Fruit fly (Drosophila melanogaster) whole organism, embryonic: ENCODE data around the gene CG7328.
A peak's percentile ranks its signal among the peaks of the same experiment; 100 is the strongest.

Experiments
- CG10209 ChIP-seq: fragments of 200-800 bp; sonication (Bioruptor generic); optimal IDR thresholded peaks from 3 replicates; lab custom pipeline; 2017; ENCODE audit warnings: missing biosample characterization, mild to moderate bottlenecking, missing genetic modification characterization, missing genetic modification reagents
- CG10267 ChIP-seq: fragments of 200-800 bp; sonication (Bioruptor generic); optimal IDR thresholded peaks from 2 replicates; lab custom pipeline; 2018; ENCODE audit warnings: missing biosample characterization, mild to moderate bottlenecking, missing genetic modification characterization, moderate library complexity
- CG10979 ChIP-seq: fragments of 200-800 bp; sonication (Bioruptor generic); optimal IDR thresholded peaks from 2 replicates; lab custom pipeline; 2018; ENCODE audit warnings: missing biosample characterization, mild to moderate bottlenecking, missing genetic modification characterization, moderate library complexity
- CG11093 ChIP-seq: fragments of 200-800 bp; sonication (Bioruptor generic); IDR thresholded peaks from 3 replicates; pipeline ENCODE4 v1.3.6; 2022; ENCODE audit warnings: missing biosample characterization, missing genetic modification characterization
- CG12769 ChIP-seq: fragments of 200-800 bp; sonication (Bioruptor generic); optimal IDR thresholded peaks from 2 replicates; lab custom pipeline; 2019; ENCODE audit warnings: missing biosample characterization, mild to moderate bottlenecking, missing genetic modification characterization, moderate library complexity
- CG13296 ChIP-seq: fragments of 200-800 bp; sonication (Bioruptor generic); optimal IDR thresholded peaks from 3 replicates; lab custom pipeline; 2018; ENCODE audit warnings: missing biosample characterization, mild to moderate bottlenecking, missing genetic modification characterization
- CG17359 ChIP-seq: fragments of 200-800 bp; sonication (Bioruptor generic); optimal IDR thresholded peaks from 3 replicates; lab custom pipeline; 2018; ENCODE audit warnings: missing biosample characterization, mild to moderate bottlenecking, missing genetic modification characterization, moderate library complexity
- CG17912 ChIP-seq: fragments of 200-800 bp; sonication (Bioruptor generic); optimal IDR thresholded peaks from 2 replicates; lab custom pipeline; 2018; ENCODE audit warnings: missing biosample characterization, mild to moderate bottlenecking, missing genetic modification characterization
- CG18262 ChIP-seq: fragments of 200-800 bp; optimal IDR thresholded peaks from 3 replicates; lab custom pipeline; 2019; ENCODE audit warnings: missing biosample characterization, mild to moderate bottlenecking, missing genetic modification characterization, moderate library complexity
- CG2116 ChIP-seq: fragments of 200-800 bp; sonication (Bioruptor generic); optimal IDR thresholded peaks from 3 replicates; lab custom pipeline; 2018; ENCODE audit warnings: missing biosample characterization, mild to moderate bottlenecking, missing genetic modification characterization
- CG2678 ChIP-seq: fragments of 200-800 bp; sonication (Bioruptor generic); optimal IDR thresholded peaks from 3 replicates; lab custom pipeline; 2019; ENCODE audit warnings: missing biosample characterization, mild to moderate bottlenecking, missing genetic modification characterization, moderate library complexity
- CG4424 ChIP-seq: fragments of 200-800 bp; sonication (Bioruptor generic); optimal IDR thresholded peaks from 3 replicates; lab custom pipeline; 2016; ENCODE audit warnings: missing biosample characterization, missing genetic modification characterization
- CG4617 ChIP-seq: fragments of 200-800 bp; sonication (Bioruptor generic); optimal IDR thresholded peaks from 3 replicates; lab custom pipeline; 2016; ENCODE audit warnings: missing biosample characterization, missing genetic modification characterization, borderline replicate concordance
- CG4820 ChIP-seq: fragments of 200-800 bp; sonication (Bioruptor generic); optimal IDR thresholded peaks from 3 replicates; lab custom pipeline; 2016; ENCODE audit warnings: missing biosample characterization, missing genetic modification characterization
- CG6689 ChIP-seq: fragments of 200-800 bp; sonication (Bioruptor generic); IDR thresholded peaks from 2 replicates; pipeline ENCODE4 v1.3.6; 2022; ENCODE audit warnings: missing biosample characterization, missing genetic modification characterization
- CG7556 ChIP-seq: fragments of 200-800 bp; sonication (Bioruptor generic); optimal IDR thresholded peaks from 2 replicates; lab custom pipeline; 2017; ENCODE audit warnings: missing biosample characterization, mild to moderate bottlenecking, missing genetic modification characterization
- CG7928 ChIP-seq: fragments of 200-800 bp; sonication (Bioruptor generic); optimal IDR thresholded peaks from 2 replicates; lab custom pipeline; 2017; ENCODE audit warnings: missing biosample characterization, mild to moderate bottlenecking, missing genetic modification characterization
- CG7963 ChIP-seq: fragments of 200-800 bp; sonication (Bioruptor generic); IDR thresholded peaks from 3 replicates; pipeline ENCODE4 v1.3.6; 2022; ENCODE audit warnings: missing biosample characterization, missing genetic modification characterization; ENCODE audit not compliant: partially characterized antibody
- CG8281 ChIP-seq: fragments of 200-800 bp; sonication (Bioruptor generic); optimal IDR thresholded peaks from 2 replicates; lab custom pipeline; 2018; ENCODE audit warnings: missing biosample characterization, mild to moderate bottlenecking, missing genetic modification characterization, moderate library complexity
- CG9727 ChIP-seq: fragments of 200-800 bp; sonication (Bioruptor generic); optimal IDR thresholded peaks from 3 replicates; lab custom pipeline; 2017; ENCODE audit warnings: missing biosample characterization, mild to moderate bottlenecking, missing genetic modification characterization
- CG9817 ChIP-seq: fragments of 200-800 bp; sonication (Bioruptor generic); optimal IDR thresholded peaks from 2 replicates; lab custom pipeline; 2018; ENCODE audit warnings: missing biosample characterization, mild to moderate bottlenecking, missing genetic modification characterization, moderate library complexity
- E2f2 ChIP-seq: fragments of 200-800 bp; sonication (Bioruptor generic); IDR thresholded peaks from 2 replicates; pipeline ENCODE4 v1.3.6; 2022; ENCODE audit warnings: missing biosample characterization, missing genetic modification characterization
- ERR ChIP-seq: fragments of 200-800 bp; sonication (Bioruptor generic); optimal IDR thresholded peaks from 2 replicates; lab custom pipeline; 2016; ENCODE audit warnings: missing biosample characterization, missing genetic modification characterization
- H2.0 ChIP-seq: fragments of 200-800 bp; sonication (Bioruptor generic); IDR thresholded peaks from 2 replicates; pipeline ENCODE4 v1.3.6; 2022; ENCODE audit warnings: missing biosample characterization, missing genetic modification characterization
- HLHmδ ChIP-seq: fragments of 200-800 bp; sonication (Bioruptor generic); optimal IDR thresholded peaks from 2 replicates; lab custom pipeline; 2018; ENCODE audit warnings: missing biosample characterization, mild to moderate bottlenecking, missing genetic modification characterization, moderate library complexity
- Hr78 ChIP-seq, 2 experiments: fragments of 200-800 bp in 1 of 2; fragments of >200 bp in 1 of 2; sonication (Bioruptor generic) in 1 of 2; optimal IDR thresholded peaks; 2 replicates each; lab custom pipeline; 2017 to 2019; ENCODE audit warnings: missing biosample characterization in 2 of 2, missing genetic modification characterization in 2 of 2, mild to moderate bottlenecking in 1 of 2, moderate library complexity in 1 of 2
- Kr ChIP-seq: fragments of 200-800 bp; sonication (Bioruptor generic); optimal IDR thresholded peaks from 2 replicates; lab custom pipeline; 2017; ENCODE audit warnings: missing biosample characterization, mild to moderate bottlenecking, missing genetic modification characterization
- Lhr ChIP-seq: fragments of 200-800 bp; sonication (Bioruptor generic); optimal IDR thresholded peaks from 3 replicates; lab custom pipeline; 2017; ENCODE audit warnings: mild to moderate bottlenecking, missing biosample characterization, missing genetic modification reagents, missing genetic modification characterization
- MBD-R2 ChIP-seq: fragments of 200-800 bp; sonication (Bioruptor generic); IDR thresholded peaks from 2 replicates; pipeline ENCODE4 v1.3.6; 2022; ENCODE audit warnings: missing biosample characterization, missing genetic modification characterization
- Sox100B ChIP-seq: fragments of 200-800 bp; sonication (Bioruptor generic); optimal IDR thresholded peaks from 3 replicates; lab custom pipeline; 2018; ENCODE audit warnings: missing biosample characterization, mild to moderate bottlenecking, missing genetic modification characterization
- az2 ChIP-seq: fragments of 200-800 bp; sonication (Bioruptor generic); optimal IDR thresholded peaks from 3 replicates; lab custom pipeline; 2016; ENCODE audit warnings: missing biosample characterization, missing genetic modification characterization
- bowl ChIP-seq: fragments of 200-800 bp; sonication (Bioruptor generic); IDR thresholded peaks from 2 replicates; pipeline ENCODE4 v1.3.6; 2022; ENCODE audit warnings: missing biosample characterization, missing genetic modification characterization
- chn ChIP-seq: fragments of 200-800 bp; sonication (Bioruptor generic); optimal IDR thresholded peaks from 2 replicates; lab custom pipeline; 2016; ENCODE audit warnings: missing biosample characterization, missing genetic modification characterization
- ems ChIP-seq: fragments of 200-800 bp; sonication (Bioruptor generic); optimal IDR thresholded peaks from 3 replicates; lab custom pipeline; 2016; ENCODE audit warnings: missing biosample characterization, missing genetic modification characterization
- gem ChIP-seq: fragments of 200-800 bp; sonication (Bioruptor generic); optimal IDR thresholded peaks from 2 replicates; lab custom pipeline; 2019; ENCODE audit warnings: missing biosample characterization, mild to moderate bottlenecking, missing genetic modification characterization, moderate library complexity
- grn ChIP-seq: fragments of 200-800 bp; sonication (Bioruptor generic); optimal IDR thresholded peaks from 3 replicates; lab custom pipeline; 2017; ENCODE audit warnings: missing biosample characterization, missing genetic modification characterization
- hbn ChIP-seq: fragments of 200-800 bp; sonication (Bioruptor generic); IDR thresholded peaks from 2 replicates; pipeline ENCODE4 v1.3.6; 2022; ENCODE audit warnings: missing biosample characterization, missing genetic modification characterization; ENCODE audit not compliant: partially characterized antibody
- mirr ChIP-seq: fragments of 200-800 bp; sonication (Bioruptor generic); optimal IDR thresholded peaks from 3 replicates; lab custom pipeline; 2018; ENCODE audit warnings: missing biosample characterization, mild to moderate bottlenecking, missing genetic modification characterization
- nerfin-2 ChIP-seq: fragments of 200-800 bp; sonication (Bioruptor generic); IDR thresholded peaks from 2 replicates; pipeline ENCODE4 v1.3.6; 2022; ENCODE audit warnings: missing biosample characterization, missing genetic modification characterization; ENCODE audit not compliant: partially characterized antibody
- psq ChIP-seq: fragments of 200-800 bp; sonication (Bioruptor generic); optimal IDR thresholded peaks from 2 replicates; lab custom pipeline; 2017; ENCODE audit warnings: missing biosample characterization, missing genetic modification characterization
- rib ChIP-seq: fragments of 200-800 bp; sonication (Bioruptor generic); IDR thresholded peaks from 2 replicates; pipeline ENCODE4 v1.3.6; 2022; ENCODE audit warnings: missing biosample characterization, missing genetic modification characterization
- ro ChIP-seq: fragments of 200-800 bp; sonication (Bioruptor generic); IDR thresholded peaks from 2 replicates; pipeline ENCODE4 v1.3.6; 2022; ENCODE audit warnings: missing biosample characterization, missing genetic modification characterization
- sd ChIP-seq: fragments of 200-800 bp; sonication (Bioruptor generic); optimal IDR thresholded peaks from 3 replicates; lab custom pipeline; 2018; ENCODE audit warnings: missing biosample characterization, mild to moderate bottlenecking, missing genetic modification characterization, moderate library complexity
- sr ChIP-seq: fragments of 200-800 bp; sonication (Bioruptor generic); IDR thresholded peaks from 3 replicates; pipeline ENCODE4 v1.3.6; 2022; ENCODE audit warnings: missing biosample characterization, missing genetic modification characterization
- stwl ChIP-seq: fragments of 200-800 bp; sonication (Bioruptor generic); optimal IDR thresholded peaks from 3 replicates; lab custom pipeline; 2018; ENCODE audit warnings: missing biosample characterization, mild to moderate bottlenecking, missing genetic modification characterization, moderate library complexity
- vfl ChIP-seq: fragments of 200-800 bp; sonication (Bioruptor generic); optimal IDR thresholded peaks from 2 replicates; lab custom pipeline; 2016; ENCODE audit warnings: missing biosample characterization, missing genetic modification characterization
- wek ChIP-seq: fragments of 200-800 bp; sonication (Bioruptor generic); optimal IDR thresholded peaks from 3 replicates; lab custom pipeline; 2018; ENCODE audit warnings: missing biosample characterization, mild to moderate bottlenecking, missing genetic modification characterization, moderate library complexity

Gene CG7328

dm6 chr3L:20185206-20185868, 44.9 kb upstream of the CG7328 start (continued):
- TF ChIP-seq nerfin-2 (GFP tag; lab: Robert Waterston, UW) (no peak), HLHmδ (no peak), vfl (GFP tag; lab: Kevin White, UChicago) (no peak), CG4617 (GFP tag; lab: Kevin White, UChicago) (peak; percentile 30), CG18262 (tag; lab: Kevin White, UChicago) (peak; percentile 29), CG11093 (GFP tag; lab: Robert Waterston, UW) (no peak), psq (GFP tag; lab: Kevin White, UChicago) (no peak), CG7963 (no peak), CG7928 (GFP tag; lab: Kevin White, UChicago) (no peak), wek (no peak), Kr (GFP tag; lab: Kevin White, UChicago) (no peak), ems (GFP tag; lab: Kevin White, UChicago) (peak; percentile 69), grn (GFP tag; lab: Kevin White, UChicago) (no peak), Sox100B (GFP tag; lab: Kevin White, UChicago) (no peak), CG10267 (no peak), CG2678 (tag; lab: Kevin White, UChicago) (peak; percentile 74), rib (no peak)

- TF ChIP-seq mirr (GFP tag; lab: Kevin White, UChicago) (no peak), Lhr (GFP tag; lab: Kevin White, UChicago) (no peak), hbn (GFP tag; lab: Robert Waterston, UW) (no peak), stwl (tag; lab: Kevin White, UChicago) (no peak), bowl (GFP tag; lab: Robert Waterston, UW) (no peak), chn (GFP tag; lab: Kevin White, UChicago) (no peak), Hr78 (GFP tag; optimal IDR thresholded peaks at IDR 0.05; lab: Kevin White, UChicago) (no peak), CG10979 (tag; lab: Kevin White, UChicago) (peak; percentile 51), ERR (no peak), CG4820 (peak; percentile 2), CG2116 (GFP tag; lab: Kevin White, UChicago) (no peak), sr (0 out of 3 replicates have a peak, but pooled peaks have one; percentile 12), CG4424 (peak; percentile 60), gem (tag; lab: Kevin White, UChicago) (peak; percentile 75), az2 (GFP tag; lab: Kevin White, UChicago) (peak; percentile 22), CG12769 (no peak), ro (GFP tag; lab: Robert Waterston, UW) (no peak), H2.0 (GFP tag; lab: Robert Waterston, UW) (peak; percentile 35; the same call in 1 of the 2 replicates), grn (GFP tag; lab: Kevin White, UChicago) (no peak), E2f2 (GFP tag; lab: Robert Waterston, UW) (no peak), CG9727 (peak; percentile 63), CG10209 (GFP tag; lab: Kevin White, UChicago) (peak; percentile 58), CG17359 (tag; lab: Kevin White, UChicago) (peak; percentile 58), CG13296 (GFP tag; lab: Kevin White, UChicago) (peak; percentile 35), CG9817 (tag; lab: Kevin White, UChicago) (peak; percentile 1), CG6689 (GFP tag; lab: Robert Waterston, UW) (peak; percentile 43), CG17912 (GFP tag; lab: Kevin White, UChicago) (no peak), CG7556 (GFP tag; lab: Kevin White, UChicago) (peak; percentile 67), MBD-R2 (GFP tag; lab: Robert Waterston, UW) (no peak), CG8281 (tag; lab: Kevin White, UChicago) (peak; percentile 7), HLHmδ (no peak), sd (no peak)
These were observed 43.1 kb upstream of the CG7328 start for dm6 chr3L:20183345-20184088.
